Fruit fly (Drosophila melanogaster) S2 (cell line): ENCODE results near the gene CG13083.

ENCODE experiments used
- CG8478 ChIP-seq: fragments of >200 bp; optimal IDR thresholded peaks from 2 replicates; lab custom pipeline; 2018
- CTCF ChIP-seq, 2 experiments: fragments of >200 bp; optimal IDR thresholded peaks; 2 replicates each; lab custom pipeline; 2018

DNA sequence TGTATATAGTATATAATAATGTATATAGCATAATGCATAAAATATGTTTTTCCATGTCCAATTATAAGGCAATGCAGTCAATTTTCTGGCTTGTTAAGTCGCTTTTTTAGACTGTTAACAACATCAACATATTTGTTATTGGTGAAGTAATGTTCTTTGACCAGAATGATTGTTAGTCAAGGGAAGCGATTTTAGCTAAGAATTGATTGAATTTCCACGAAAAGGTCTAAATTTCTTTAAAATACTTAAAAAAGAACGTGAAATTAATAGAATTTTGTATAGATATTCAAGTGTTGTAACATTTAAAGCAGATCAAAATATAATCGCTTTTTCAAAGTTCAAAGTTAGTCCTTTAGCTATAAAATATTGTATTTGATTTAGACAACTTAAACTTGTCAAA is 23.9 kb upstream of the CG13083 start:
- TF ChIP-seq CTCF (optimal IDR thresholded peaks at IDR 0.05; lab: Kevin White, UChicago) (no peak), CG8478 (lab: Kevin White, UChicago) (no peak)
